Fruit fly (Drosophila melanogaster): ENCODE results near the gene mRpS31.
A peak's percentile ranks its signal among the peaks of the same experiment; 100 is the strongest.

Gene mRpS31

DNA sequence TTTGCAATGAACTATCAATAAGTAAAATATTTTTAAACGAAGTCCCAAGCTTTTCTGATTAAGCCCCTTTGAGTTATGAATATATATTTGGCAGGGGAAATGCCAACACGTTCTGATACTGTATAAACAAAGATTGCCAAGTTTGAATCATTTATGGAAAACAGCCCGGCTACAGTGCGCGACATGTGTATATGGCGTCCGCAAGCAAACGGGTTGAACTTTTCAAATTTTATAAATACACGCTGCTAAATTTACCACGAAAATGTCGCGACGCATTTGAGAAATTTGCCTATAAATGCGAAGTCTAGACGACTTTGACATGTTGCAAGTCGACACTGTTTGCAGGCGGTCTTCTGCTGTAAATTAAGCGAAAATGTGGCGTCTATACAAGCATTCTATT lies 43.1 kb downstream of the mRpS31 start (continued):
- TF ChIP-seq Lpt (GFP tag; optimal IDR thresholded peaks at IDR 0.05) (peak; percentile 46), CG11762 (GFP tag; optimal IDR thresholded peaks at IDR 0.05; ENCODE audit: insufficient read depth) (peak; percentile 39), CG32006 (GFP tag; optimal IDR thresholded peaks at IDR 0.05) (peak; percentile 64), dsx (GFP tag; optimal IDR thresholded peaks at IDR 0.05; ENCODE audit: poor library complexity, severe bottlenecking) (no peak), Blimp-1 (GFP tag; optimal IDR thresholded peaks at IDR 0.05) (peak; percentile 41), CG34406 (GFP tag; optimal IDR thresholded peaks at IDR 0.05) (peak; percentile 64), Met (GFP tag; optimal IDR thresholded peaks at IDR 0.05) (peak; percentile 83), acj6 (GFP tag; optimal IDR thresholded peaks at IDR 0.05) (peak; percentile 69), CG6276 (GFP tag; optimal IDR thresholded peaks at IDR 0.05) (peak; percentile 50), CG6792 (GFP tag; optimal IDR thresholded peaks at IDR 0.05) (peak; percentile 59), Eip78C (GFP tag) (peak; percentile 91), CG8119 (GFP tag; IDR thresholded peaks at IDR 0.05) (peak; percentile 71), Gug (GFP tag; IDR thresholded peaks at IDR 0.05) (peak; percentile 34; the same call in 1 of the 2 replicates), Hr39 (GFP tag; optimal IDR thresholded peaks at IDR 0.05) (peak; percentile 80)

DNA sequence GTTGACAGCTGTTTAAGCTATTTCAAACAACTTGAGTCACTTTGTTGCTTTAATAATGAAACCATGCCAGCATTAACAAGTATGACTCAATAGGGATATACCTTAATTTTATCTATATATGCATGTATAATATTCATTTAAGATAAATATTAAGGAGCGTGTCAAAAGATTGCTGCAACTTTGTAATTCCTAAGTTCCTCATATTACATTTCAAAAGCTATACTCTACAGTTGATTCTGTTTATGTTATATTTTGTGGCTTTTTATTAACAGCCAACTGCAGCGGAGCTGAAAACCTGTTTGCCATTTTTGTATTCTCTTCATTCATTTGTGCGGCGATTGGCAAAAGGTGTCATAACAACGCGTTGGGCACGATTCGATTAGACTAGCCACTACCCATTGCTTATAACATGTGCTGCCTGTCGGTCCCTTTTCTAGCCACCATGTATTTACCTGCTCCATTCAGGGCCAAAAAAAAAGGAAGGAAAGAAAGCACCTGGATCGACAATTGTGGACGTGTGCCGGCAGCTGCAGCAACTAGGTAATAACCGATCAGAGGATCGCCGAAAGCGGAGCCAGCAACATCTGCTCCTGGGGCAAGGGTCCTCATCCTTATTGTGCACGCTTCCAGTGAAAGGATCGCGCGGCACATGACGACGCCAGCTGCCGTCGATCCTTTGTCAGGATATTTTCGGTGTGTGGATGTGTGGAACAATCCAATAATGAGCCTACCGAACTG lies 43.9 kb downstream of the mRpS31 start:
- TF ChIP-seq fd85E (GFP tag; optimal IDR thresholded peaks at IDR 0.05) (no peak), Eip78C (GFP tag) (peak; percentile 18), eg (GFP tag; IDR thresholded peaks at IDR 0.05) (no peak), OdsH (GFP tag; optimal IDR thresholded peaks at IDR 0.05) (peak; percentile 16), Hr39 (GFP tag; optimal IDR thresholded peaks at IDR 0.05) (no peak), Gug (GFP tag; IDR thresholded peaks at IDR 0.05) (no peak), CG3032 (tag; optimal IDR thresholded peaks at IDR 0.05) (peak; percentile 17), CG11294 (GFP tag; IDR thresholded peaks at IDR 0.05) (no peak), Eip93F (GFP tag; optimal IDR thresholded peaks at IDR 0.05) (no peak), CG6808 (GFP tag; optimal IDR thresholded peaks at IDR 0.05) (no peak), Sox15 (GFP tag; optimal IDR thresholded peaks at IDR 0.05) (no peak), acj6 (GFP tag; optimal IDR thresholded peaks at IDR 0.05) (no peak), fkh (GFP tag; optimal IDR thresholded peaks at IDR 0.05) (no peak), ss (GFP tag; optimal IDR thresholded peaks at IDR 0.05) (peak in 1 of 2 experiments; percentile 19), CG4318 (GFP tag; optimal IDR thresholded peaks at IDR 0.05) (no peak), dac (GFP tag; optimal IDR thresholded peaks at IDR 0.05) (no peak), Sox14 (GFP tag; optimal IDR thresholded peaks at IDR 0.05) (no peak), Sox102F (GFP tag; optimal IDR thresholded peaks at IDR 0.05) (no peak), CG9139 (GFP tag; optimal IDR thresholded peaks at IDR 0.05) (no peak), vri (GFP tag; optimal IDR thresholded peaks at IDR 0.05) (peak; percentile 37), pdm3 (GFP tag; optimal IDR thresholded peaks at IDR 0.05) (no peak), esn (GFP tag; optimal IDR thresholded peaks at IDR 0.05) (no peak), Ets96B (tag; optimal IDR thresholded peaks at IDR 0.05) (peak; percentile 37), CG6854 (GFP tag; optimal IDR thresholded peaks at IDR 0.05) (no peak), cyc (GFP tag; optimal IDR thresholded peaks at IDR 0.05) (no peak), dsx (GFP tag; optimal IDR thresholded peaks at IDR 0.05; ENCODE audit: poor library complexity, severe bottlenecking) (peak; percentile 95), CG11762 (GFP tag; optimal IDR thresholded peaks at IDR 0.05; ENCODE audit: insufficient read depth) (no peak), svp (GFP tag) (peak; percentile 49), CG34406 (GFP tag; optimal IDR thresholded peaks at IDR 0.05) (no peak), Ets21C (GFP tag; optimal IDR thresholded peaks at IDR 0.05) (no peak), spab (GFP tag; optimal IDR thresholded peaks at IDR 0.05) (no peak), CG8632 (GFP tag; optimal IDR thresholded peaks at IDR 0.05) (no peak), CG11902 (GFP tag; optimal IDR thresholded peaks at IDR 0.05) (no peak), Hr38 (GFP tag; optimal IDR thresholded peaks at IDR 0.05) (no peak), CG32006 (GFP tag; optimal IDR thresholded peaks at IDR 0.05) (no peak), Lpt (GFP tag; optimal IDR thresholded peaks at IDR 0.05) (no peak), CG15336 (GFP tag; IDR thresholded peaks at IDR 0.05) (no peak), CG8319 (GFP tag; optimal IDR thresholded peaks at IDR 0.05) (no peak), CG6163 (GFP tag; IDR thresholded peaks at IDR 0.05) (0 out of 3 replicates have a peak, but pooled peaks have one; percentile 5), CG31627 (GFP tag; optimal IDR thresholded peaks at IDR 0.05) (no peak), Blimp-1 (GFP tag; optimal IDR thresholded peaks at IDR 0.05) (no peak), Smox (GFP tag; optimal IDR thresholded peaks at IDR 0.05) (no peak), achi (GFP tag; optimal IDR thresholded peaks at IDR 0.05) (no peak), lz (GFP tag; optimal IDR thresholded peaks at IDR 0.05) (no peak)

All from whole organism, prepupa.